Fruit fly (Drosophila melanogaster) whole organism, adult: Measurements from ENCODE around the gene RpL7.
A peak's percentile ranks its signal among the peaks of the same experiment; 100 is the strongest.

ENCODE experiments used
- CG11617 ChIP-seq: fragments of 200-800 bp; sonication (Bioruptor generic); optimal IDR thresholded peaks from 2 replicates; lab custom pipeline; 2017; ENCODE audit warnings: mild to moderate bottlenecking, missing biosample characterization, missing genetic modification reagents, missing genetic modification characterization
- CG12768 ChIP-seq: fragments of 200-800 bp; sonication (Bioruptor generic); optimal IDR thresholded peaks from 2 replicates; lab custom pipeline; 2017; ENCODE audit warnings: missing biosample characterization, missing genetic modification characterization, mild to moderate bottlenecking, moderate library complexity, missing genetic modification reagents
- CG14711 ChIP-seq: fragments of 200-800 bp; sonication (Bioruptor generic); optimal IDR thresholded peaks from 2 replicates; lab custom pipeline; 2018; ENCODE audit warnings: missing biosample characterization, mild to moderate bottlenecking, missing genetic modification characterization, moderate library complexity
- CG1620 ChIP-seq: fragments of 200-800 bp; sonication (Bioruptor generic); optimal IDR thresholded peaks from 2 replicates; lab custom pipeline; 2016; ENCODE audit warnings: missing biosample characterization, missing genetic modification characterization
- CG33017 ChIP-seq: fragments of 200-800 bp; sonication (Bioruptor generic); optimal IDR thresholded peaks from 2 replicates; lab custom pipeline; 2018; ENCODE audit warnings: missing biosample characterization, mild to moderate bottlenecking, missing genetic modification characterization, moderate library complexity
- CG5204 ChIP-seq: fragments of 200-800 bp; sonication (Bioruptor generic); optimal IDR thresholded peaks from 2 replicates; lab custom pipeline; 2016; ENCODE audit warnings: missing biosample characterization, missing genetic modification characterization
- CG7045 ChIP-seq: fragments of 200-800 bp; sonication (Bioruptor generic); optimal IDR thresholded peaks from 2 replicates; lab custom pipeline; 2017; ENCODE audit warnings: missing biosample characterization, mild to moderate bottlenecking, missing genetic modification characterization
- CG7101 ChIP-seq: fragments of 200-800 bp; sonication (Bioruptor generic); optimal IDR thresholded peaks from 2 replicates; lab custom pipeline; 2018; ENCODE audit warnings: missing biosample characterization, mild to moderate bottlenecking, missing genetic modification characterization, moderate library complexity
- Crg-1 ChIP-seq: fragments of 200-800 bp; sonication (Bioruptor generic); optimal IDR thresholded peaks from 2 replicates; lab custom pipeline; 2016; ENCODE audit warnings: missing biosample characterization, missing genetic modification characterization
- Hr96 ChIP-seq: fragments of 200-800 bp; sonication (Bioruptor generic); optimal IDR thresholded peaks from 2 replicates; lab custom pipeline; 2016; ENCODE audit warnings: missing biosample characterization, missing genetic modification characterization
- Mnt ChIP-seq: fragments of 200-800 bp; sonication (Bioruptor generic); optimal IDR thresholded peaks from 2 replicates; lab custom pipeline; 2016; ENCODE audit warnings: missing biosample characterization, mild to moderate bottlenecking, missing genetic modification characterization
- bab1 ChIP-seq: fragments of 200-800 bp; sonication (Bioruptor generic); optimal IDR thresholded peaks from 3 replicates; lab custom pipeline; 2019; ENCODE audit warnings: missing biosample characterization, mild to moderate bottlenecking, missing genetic modification characterization, moderate library complexity
- cic ChIP-seq: fragments of 200-800 bp; sonication (Bioruptor generic); optimal IDR thresholded peaks from 2 replicates; lab custom pipeline; 2017; ENCODE audit warnings: missing biosample characterization, mild to moderate bottlenecking, missing genetic modification characterization, moderate library complexity
- cnc ChIP-seq, 2 experiments: fragments of >200 bp; optimal IDR thresholded peaks; 2 replicates each; lab custom pipeline; 2017
- kay ChIP-seq: fragments of 200-800 bp; sonication (Bioruptor generic); peaks from one replicate; lab custom pipeline; 2016; ENCODE audit warnings: missing biosample characterization, missing genetic modification characterization, borderline replicate concordance
- ovo ChIP-seq: fragments of 200-800 bp; sonication (Bioruptor generic); optimal IDR thresholded peaks from 2 replicates; lab custom pipeline; 2016; ENCODE audit warnings: missing biosample characterization, missing genetic modification characterization
- pad ChIP-seq: fragments of 200-800 bp; sonication (Bioruptor generic); optimal IDR thresholded peaks from 3 replicates; lab custom pipeline; 2017; ENCODE audit warnings: missing biosample characterization, missing genetic modification characterization, mild to moderate bottlenecking, moderate library complexity, missing genetic modification reagents
- tj ChIP-seq: fragments of 200-800 bp; sonication (Bioruptor generic); optimal IDR thresholded peaks from 3 replicates; lab custom pipeline; 2017; ENCODE audit warnings: missing biosample characterization, mild to moderate bottlenecking, missing genetic modification characterization, moderate library complexity
- toe ChIP-seq: fragments of 200-800 bp; sonication (Bioruptor generic); optimal IDR thresholded peaks from 2 replicates; lab custom pipeline; 2016; ENCODE audit warnings: missing biosample characterization, missing genetic modification characterization

RpL7 gene

dm6 chr2L:10203933-10204509 is 3.2 kb downstream of the RpL7 start, which contains the start of gene CG34159:
CG34159 (minus strand) TSS chr2L:10204317.
- TF ChIP-seq Crg-1 (GFP tag; lab: Kevin White, UChicago): no peak
- TF ChIP-seq bab1 (GFP tag; lab: Kevin White, UChicago): peak; percentile 42
- TF ChIP-seq ovo: peak; percentile 73
- no peak for TF ChIP-seq kay (GFP tag; lab: Kevin White, UChicago)

DNA sequence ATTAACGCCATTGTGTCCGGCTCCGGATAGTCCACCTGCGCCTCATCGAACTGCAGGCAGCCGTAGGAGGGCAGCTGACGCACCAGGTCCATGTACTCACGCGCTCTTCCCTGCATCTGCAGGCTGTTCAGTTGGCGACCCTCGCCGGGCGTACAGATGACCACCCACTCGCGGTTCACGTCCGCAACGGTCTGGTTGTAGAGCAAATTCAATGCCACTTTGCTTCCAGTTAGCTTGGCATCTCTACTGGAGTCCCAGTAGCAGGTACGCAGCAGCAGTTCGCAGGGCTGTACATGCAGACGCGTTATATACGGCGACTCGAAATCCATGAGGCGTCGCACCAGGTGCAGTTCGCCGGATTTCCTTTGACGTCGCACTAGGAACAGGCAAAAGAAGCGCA is 5.1 kb downstream of the RpL7 start:
- TF ChIP-seq pad (GFP tag; lab: Kevin White, UChicago): no peak

DNA sequence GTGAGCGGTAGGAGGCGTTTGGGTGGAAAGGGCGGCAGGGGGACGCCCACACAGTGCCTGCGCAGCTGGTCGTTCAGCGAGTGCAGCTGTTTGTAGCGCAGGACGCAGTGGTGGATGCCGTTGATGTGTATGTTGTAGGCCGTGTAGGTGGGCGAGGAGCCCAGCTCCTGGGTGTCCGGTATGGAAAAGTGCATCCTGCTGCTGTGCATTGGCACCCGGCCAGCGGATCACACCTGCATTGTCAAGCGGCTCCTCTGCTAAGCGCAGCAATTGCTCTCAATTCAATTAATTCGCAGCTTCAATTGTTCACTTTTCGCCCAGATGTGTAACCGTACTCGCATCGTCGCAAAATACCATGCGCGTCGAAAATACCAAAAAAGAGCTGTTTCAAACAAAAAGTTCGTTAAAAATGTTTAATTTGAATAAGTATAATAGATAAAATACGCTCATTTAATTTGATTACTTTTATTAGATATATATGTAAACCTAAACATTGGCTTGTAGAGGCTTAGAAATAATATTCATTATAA is 5.9 kb downstream of the RpL7 start, which contains the start of gene Snx17:
TSS of gene Snx17 (minus strand) at position 329 of the 530 bp plus-strand sequence.
- TF ChIP-seq CG11617 (GFP tag; lab: Kevin White, UChicago): no peak
- no peak for TF ChIP-seq Hr96 (GFP tag; lab: Kevin White, UChicago)
- TF ChIP-seq toe (GFP tag; lab: Kevin White, UChicago): no peak
- TF ChIP-seq CG5204 (GFP tag; lab: Kevin White, UChicago): no peak
- TF ChIP-seq CG7045: no peak
- TF ChIP-seq tj (GFP tag; lab: Kevin White, UChicago): no peak
- TF ChIP-seq CG33017 (tag; lab: Kevin White, UChicago): no peak
- TF ChIP-seq bab1 (GFP tag; lab: Kevin White, UChicago): no peak
- TF ChIP-seq cnc (optimal IDR thresholded peaks at IDR 0.05; lab: Kevin White, UChicago): no peak

dm6 chr2L:10208799-10209794 is 8.3 kb downstream of the RpL7 start, which contains the start of gene CG5731:
CG5731 (minus strand) TSS chr2L:10209744.
- TF ChIP-seq CG7045: no peak
- peak; percentile 76 for TF ChIP-seq kay (GFP tag; lab: Kevin White, UChicago)

- no peak for TF ChIP-seq ovo
- TF ChIP-seq Crg-1 (GFP tag; lab: Kevin White, UChicago): peak; percentile 11
- peak; percentile 11 for TF ChIP-seq CG1620 (GFP tag; lab: Kevin White, UChicago)
- TF ChIP-seq kay (GFP tag; lab: Kevin White, UChicago): peak; percentile 67
- TF ChIP-seq bab1 (GFP tag; lab: Kevin White, UChicago): no peak
- TF ChIP-seq toe (GFP tag; lab: Kevin White, UChicago): no peak
- peak; percentile 85 for TF ChIP-seq CG14711 (tag; lab: Kevin White, UChicago)
- peak; percentile 17 for TF ChIP-seq CG7045
- TF ChIP-seq CG11617 (GFP tag; lab: Kevin White, UChicago): peak; percentile 21
- peak; percentile 15 for TF ChIP-seq Mnt (GFP tag; lab: Kevin White, UChicago)
These were observed 10.1 kb downstream of the RpL7 start, which contains the start of the genes CG5727 and ath for dm6 chr2L:10210631-10211557. CG5727 (minus strand) TSS chr2L:10210681. ath (plus strand) TSS chr2L:10211143.

- TF ChIP-seq CG14711 (tag; lab: Kevin White, UChicago) (no peak), tj (GFP tag; lab: Kevin White, UChicago) (peak; percentile 77), kay (GFP tag; lab: Kevin White, UChicago) (no peak), CG33017 (tag; lab: Kevin White, UChicago) (no peak)
These were observed 19.2 kb downstream of the RpL7 start for dm6 chr2L:10220010-10220409.

DNA sequence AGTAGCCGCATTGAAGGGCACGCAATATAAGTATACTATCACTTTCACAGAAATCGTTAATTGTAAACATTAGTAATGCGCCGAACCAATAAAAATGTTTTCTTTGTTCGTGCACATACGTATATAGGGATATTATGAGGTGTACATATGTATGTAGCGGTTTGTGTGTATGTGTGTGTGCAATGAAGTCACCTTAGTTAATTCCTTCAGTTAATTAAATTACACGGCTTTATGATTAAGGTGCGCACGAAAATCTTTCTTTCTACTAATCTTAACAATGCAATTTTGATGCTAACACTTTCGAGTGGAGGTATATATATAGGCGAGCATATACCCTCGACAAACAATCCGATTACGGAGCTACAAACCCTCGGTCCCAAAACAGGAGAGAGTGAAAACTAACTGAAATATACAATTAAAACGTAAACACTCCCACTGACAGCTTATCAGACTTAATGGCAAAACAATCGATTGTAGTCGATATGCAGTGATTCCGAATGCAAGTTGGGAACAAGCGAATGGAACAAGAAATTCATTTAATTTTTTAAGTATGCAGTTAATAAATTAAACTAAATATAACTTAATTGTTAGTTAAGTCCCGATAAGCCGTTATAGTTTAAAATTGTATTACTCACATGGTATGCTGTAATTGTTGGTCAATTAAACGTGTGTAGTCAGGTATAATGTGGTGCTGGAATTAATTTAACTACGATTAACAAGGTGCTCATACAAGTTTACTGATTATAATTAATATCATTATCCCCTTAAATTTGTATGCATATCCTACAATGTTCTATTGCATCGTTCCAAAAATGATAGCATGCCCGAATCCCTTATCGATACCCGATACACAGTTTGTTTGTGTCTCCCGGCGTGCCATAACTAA is 19.9 kb downstream of the RpL7 start, which contains the start of the genes Npc1a and Prosalpha6:
TSS of gene Npc1a (minus strand) at position 716 of the 886 bp plus-strand sequence.
TSS of gene Prosalpha6 (plus strand) at position 851 of the 886 bp plus-strand sequence.
- TF ChIP-seq pad (GFP tag; lab: Kevin White, UChicago): peak; percentile 39
- peak; percentile 52 for TF ChIP-seq CG12768 (GFP tag; lab: Kevin White, UChicago)
- TF ChIP-seq bab1 (GFP tag; lab: Kevin White, UChicago): peak; percentile 44
- TF ChIP-seq CG7045: peak; percentile 3
- TF ChIP-seq kay (GFP tag; lab: Kevin White, UChicago): peak; percentile 72
- TF ChIP-seq ovo: no peak
- TF ChIP-seq CG7101: no peak
- peak; percentile 4 for TF ChIP-seq tj (GFP tag; lab: Kevin White, UChicago)
- TF ChIP-seq cic (GFP tag; lab: Kevin White, UChicago): peak; percentile 37
- TF ChIP-seq Crg-1 (GFP tag; lab: Kevin White, UChicago): no peak
